Fruit fly (Drosophila melanogaster) whole organism, embryonic: ENCODE results near the gene Nf1.
A peak's percentile ranks its signal among the peaks of the same experiment; 100 is the strongest.

ENCODE experiments used
- B-H1 ChIP-seq: fragments of 200-800 bp; sonication (Bioruptor generic); IDR thresholded peaks from 3 replicates; pipeline ENCODE4 v1.3.6; 2022; ENCODE audit warnings: missing biosample characterization, missing genetic modification characterization
- B-H2 ChIP-seq: fragments of 200-800 bp; sonication (Bioruptor generic); optimal IDR thresholded peaks from 2 replicates; lab custom pipeline; 2018; ENCODE audit warnings: missing biosample characterization, mild to moderate bottlenecking, missing genetic modification characterization
- CG10267 ChIP-seq: fragments of 200-800 bp; sonication (Bioruptor generic); optimal IDR thresholded peaks from 2 replicates; lab custom pipeline; 2018; ENCODE audit warnings: missing biosample characterization, mild to moderate bottlenecking, missing genetic modification characterization, moderate library complexity
- CG10366 ChIP-seq: fragments of 200-800 bp; sonication (Bioruptor generic); IDR thresholded peaks from 2 replicates; pipeline ENCODE4 v1.3.6; 2022; ENCODE audit warnings: missing biosample characterization, missing genetic modification characterization
- CG11085 ChIP-seq: fragments of 200-800 bp; sonication (Bioruptor generic); IDR thresholded peaks from 2 replicates; pipeline ENCODE4 v1.3.6; 2022; ENCODE audit warnings: missing biosample characterization, missing genetic modification characterization
- CG11456 ChIP-seq: fragments of 200-800 bp; sonication (Bioruptor generic); IDR thresholded peaks from 3 replicates; pipeline ENCODE4 v1.3.6; 2022; ENCODE audit warnings: missing biosample characterization, missing genetic modification characterization
- CG11560 ChIP-seq: fragments of 200-800 bp; sonication (Bioruptor generic); IDR thresholded peaks from 3 replicates; pipeline ENCODE4 v1.3.6; 2022; ENCODE audit warnings: missing biosample characterization, missing genetic modification characterization
- CG12236 ChIP-seq: fragments of 200-800 bp; sonication (Bioruptor generic); optimal IDR thresholded peaks from 2 replicates; lab custom pipeline; 2016; ENCODE audit warnings: missing biosample characterization, missing genetic modification characterization
- CG12942 ChIP-seq: fragments of 200-800 bp; sonication (Bioruptor generic); optimal IDR thresholded peaks from 3 replicates; lab custom pipeline; 2016; ENCODE audit warnings: missing biosample characterization, missing genetic modification characterization
- CG15269 ChIP-seq: fragments of 200-800 bp; sonication (Bioruptor generic); optimal IDR thresholded peaks from 2 replicates; lab custom pipeline; 2018; ENCODE audit warnings: missing biosample characterization, mild to moderate bottlenecking, missing genetic modification characterization, moderate library complexity
- CG17568 ChIP-seq: fragments of 200-800 bp; sonication (Bioruptor generic); optimal IDR thresholded peaks from 2 replicates; lab custom pipeline; 2018; ENCODE audit warnings: missing biosample characterization, mild to moderate bottlenecking, missing genetic modification characterization, moderate library complexity
- CG18476 ChIP-seq: fragments of 200-800 bp; sonication (Bioruptor generic); optimal IDR thresholded peaks from 2 replicates; lab custom pipeline; 2016; ENCODE audit warnings: missing biosample characterization, mild to moderate bottlenecking, missing genetic modification characterization
- CG2875 ChIP-seq: fragments of 200-800 bp; sonication (Bioruptor generic); optimal IDR thresholded peaks from 2 replicates; lab custom pipeline; 2017; ENCODE audit warnings: missing biosample characterization, mild to moderate bottlenecking, missing genetic modification characterization, missing genetic modification reagents
- CG30403 ChIP-seq: fragments of 200-800 bp; sonication (Bioruptor generic); optimal IDR thresholded peaks from 3 replicates; lab custom pipeline; 2016; ENCODE audit warnings: missing biosample characterization, missing genetic modification characterization
- CG31441 ChIP-seq: fragments of 200-800 bp; sonication (Bioruptor generic); IDR thresholded peaks from 2 replicates; pipeline ENCODE4 v1.3.6; 2022; ENCODE audit warnings: missing biosample characterization, missing genetic modification characterization
- CG3995 ChIP-seq: fragments of 200-800 bp; sonication (Bioruptor generic); optimal IDR thresholded peaks from 3 replicates; lab custom pipeline; 2016; ENCODE audit warnings: missing biosample characterization, missing genetic modification characterization
- CG4328 ChIP-seq: fragments of 200-800 bp; sonication (Bioruptor generic); optimal IDR thresholded peaks from 3 replicates; lab custom pipeline; 2017; ENCODE audit warnings: missing biosample characterization, missing genetic modification reagents, missing genetic modification characterization
- CG4404 ChIP-seq: fragments of 200-800 bp; sonication (Bioruptor generic); IDR thresholded peaks from 2 replicates; pipeline ENCODE4 v1.3.6; 2022; ENCODE audit warnings: missing biosample characterization, missing genetic modification characterization
- CG6689 ChIP-seq: fragments of 200-800 bp; sonication (Bioruptor generic); IDR thresholded peaks from 2 replicates; pipeline ENCODE4 v1.3.6; 2022; ENCODE audit warnings: missing biosample characterization, missing genetic modification characterization
- CG6791 ChIP-seq: fragments of 200-800 bp; sonication (Bioruptor generic); IDR thresholded peaks from 3 replicates; pipeline ENCODE4 v1.3.6; 2022; ENCODE audit warnings: missing biosample characterization, missing genetic modification characterization; ENCODE audit not compliant: partially characterized antibody
- CG8478 ChIP-seq: fragments of >200 bp; optimal IDR thresholded peaks from 2 replicates; lab custom pipeline; 2018
- Camta ChIP-seq: fragments of 200-800 bp; sonication (Bioruptor generic); optimal IDR thresholded peaks from 2 replicates; lab custom pipeline; 2016; ENCODE audit warnings: missing biosample characterization, missing genetic modification characterization
- Chrac-16 ChIP-seq: fragments of 200-800 bp; sonication (Bioruptor generic); optimal IDR thresholded peaks from 3 replicates; lab custom pipeline; 2016; ENCODE audit warnings: missing biosample characterization, missing genetic modification characterization
- Doc2 ChIP-seq: fragments of 200-800 bp; sonication (Bioruptor generic); IDR thresholded peaks from 2 replicates; pipeline ENCODE4 v1.3.6; 2022; ENCODE audit warnings: missing biosample characterization, missing genetic modification characterization
- Fer1 ChIP-seq: fragments of 200-800 bp; sonication (Bioruptor generic); optimal IDR thresholded peaks from 2 replicates; lab custom pipeline; 2017; ENCODE audit warnings: missing biosample characterization, mild to moderate bottlenecking, missing genetic modification characterization
- HLH3B ChIP-seq: fragments of 200-800 bp; sonication (Bioruptor generic); IDR thresholded peaks from 2 replicates; pipeline ENCODE4 v1.3.6; 2022; ENCODE audit warnings: missing biosample characterization, missing genetic modification characterization
- Hr51 ChIP-seq, 2 experiments: fragments of 200-800 bp; sonication (Bioruptor generic); optimal IDR thresholded peaks; 2 replicates in 1 of 2; 3 replicates in 1 of 2; lab custom pipeline; 2016 to 2018; ENCODE audit warnings: missing biosample characterization in 2 of 2, missing genetic modification characterization in 2 of 2, mild to moderate bottlenecking in 1 of 2, moderate library complexity in 1 of 2
- NFAT ChIP-seq: fragments of 200-800 bp; sonication (Bioruptor generic); IDR thresholded peaks from 2 replicates; pipeline ENCODE4 v1.3.6; 2022; ENCODE audit warnings: missing biosample characterization, missing genetic modification characterization
- Trl ChIP-seq, 3 experiments: fragments of >200 bp in 2 of 3; fragments of 200-800 bp in 1 of 3; sonication (Bioruptor generic) in 1 of 3; optimal IDR thresholded peaks; 2 replicates in 1 of 3; 3 replicates in 2 of 3; lab custom pipeline; 2016 to 2017; ENCODE audit warnings: missing biosample characterization in 1 of 3, missing genetic modification characterization in 1 of 3
- ab ChIP-seq: fragments of 200-800 bp; sonication (Bioruptor generic); optimal IDR thresholded peaks from 2 replicates; lab custom pipeline; 2016; ENCODE audit warnings: missing biosample characterization, missing genetic modification characterization
- bab2 ChIP-seq: fragments of 200-800 bp; sonication (Bioruptor generic); optimal IDR thresholded peaks from 2 replicates; lab custom pipeline; 2016; ENCODE audit warnings: missing biosample characterization, missing genetic modification characterization
- bsh ChIP-seq, 2 experiments: fragments of 200-800 bp; sonication (Bioruptor generic); optimal IDR thresholded peaks; 2 replicates each; lab custom pipeline; 2017 to 2018; ENCODE audit warnings: mild to moderate bottlenecking in 2 of 2, missing biosample characterization in 2 of 2, missing genetic modification characterization in 2 of 2, moderate library complexity in 1 of 2
- cato ChIP-seq: fragments of 200-800 bp; sonication (Bioruptor generic); optimal IDR thresholded peaks from 2 replicates; lab custom pipeline; 2016; ENCODE audit warnings: missing biosample characterization, missing genetic modification characterization, borderline replicate concordance
- da ChIP-seq: fragments of 200-800 bp; sonication (Bioruptor generic); optimal IDR thresholded peaks from 2 replicates; lab custom pipeline; 2016; ENCODE audit warnings: missing biosample characterization, missing genetic modification characterization
- danr ChIP-seq: fragments of 200-800 bp; sonication (Bioruptor generic); IDR thresholded peaks from 2 replicates; pipeline ENCODE4 v1.3.6; 2022; ENCODE audit warnings: missing biosample characterization, missing genetic modification characterization
- fd102C ChIP-seq: fragments of 200-800 bp; sonication (Bioruptor generic); optimal IDR thresholded peaks from 2 replicates; lab custom pipeline; 2018; ENCODE audit warnings: missing biosample characterization, mild to moderate bottlenecking, missing genetic modification characterization, moderate library complexity
- ftz-f1 ChIP-seq: fragments of 200-800 bp; sonication (Bioruptor generic); optimal IDR thresholded peaks from 2 replicates; lab custom pipeline; 2016; ENCODE audit warnings: missing biosample characterization, missing genetic modification characterization
- grau ChIP-seq: fragments of 200-800 bp; optimal IDR thresholded peaks from 3 replicates; lab custom pipeline; 2019; ENCODE audit warnings: missing biosample characterization, mild to moderate bottlenecking, missing genetic modification characterization, moderate library complexity
- grn ChIP-seq: fragments of 200-800 bp; sonication (Bioruptor generic); optimal IDR thresholded peaks from 3 replicates; lab custom pipeline; 2017; ENCODE audit warnings: missing biosample characterization, missing genetic modification characterization
- klu ChIP-seq: fragments of 200-800 bp; sonication (Bioruptor generic); IDR thresholded peaks from 2 replicates; pipeline ENCODE4 v1.3.6; 2022; ENCODE audit warnings: missing biosample characterization, missing genetic modification characterization
- nom ChIP-seq: fragments of 200-800 bp; sonication (Bioruptor generic); optimal IDR thresholded peaks from 2 replicates; lab custom pipeline; 2017; ENCODE audit warnings: missing biosample characterization, missing genetic modification characterization, mild to moderate bottlenecking, moderate library complexity, missing genetic modification reagents
- pfk ChIP-seq: fragments of 200-800 bp; sonication (Bioruptor generic); optimal IDR thresholded peaks from 2 replicates; lab custom pipeline; 2018; ENCODE audit warnings: missing biosample characterization, mild to moderate bottlenecking, missing genetic modification characterization, moderate library complexity
- sc ChIP-seq, 3 experiments: fragments of >200 bp in 2 of 3; fragments of 200-800 bp in 1 of 3; sonication (Bioruptor generic) in 1 of 3; optimal IDR thresholded peaks; 2 replicates in 2 of 3; 3 replicates in 1 of 3; lab custom pipeline; 2017; ENCODE audit warnings: mild to moderate bottlenecking in 1 of 3, missing biosample characterization in 1 of 3, missing genetic modification characterization in 1 of 3, missing genetic modification reagents in 1 of 3
- sob ChIP-seq: fragments of 200-800 bp; sonication (Bioruptor generic); IDR thresholded peaks from 2 replicates; pipeline ENCODE4 v1.3.6; 2022; ENCODE audit warnings: missing biosample characterization, missing genetic modification characterization
- sqz ChIP-seq: fragments of 200-800 bp; sonication (Bioruptor generic); optimal IDR thresholded peaks from 3 replicates; lab custom pipeline; 2018; ENCODE audit warnings: missing biosample characterization, mild to moderate bottlenecking, missing genetic modification characterization
- tll ChIP-seq, 2 experiments: fragments of 200-800 bp in 1 of 2; fragments of >200 bp in 1 of 2; sonication (Bioruptor generic) in 1 of 2; optimal IDR thresholded peaks; 2 replicates each; lab custom pipeline; 2017 to 2019; ENCODE audit warnings: missing biosample characterization in 2 of 2, missing genetic modification characterization in 2 of 2, mild to moderate bottlenecking in 1 of 2, moderate library complexity in 1 of 2
- tx ChIP-seq: fragments of 200-800 bp; sonication (Bioruptor generic); optimal IDR thresholded peaks from 2 replicates; lab custom pipeline; 2016; ENCODE audit warnings: missing biosample characterization, missing genetic modification characterization
- usp ChIP-seq: fragments of >200 bp; optimal IDR thresholded peaks from 2 replicates; lab custom pipeline; 2017; ENCODE audit warnings: missing biosample characterization, missing genetic modification characterization

The Nf1 gene

DNA sequence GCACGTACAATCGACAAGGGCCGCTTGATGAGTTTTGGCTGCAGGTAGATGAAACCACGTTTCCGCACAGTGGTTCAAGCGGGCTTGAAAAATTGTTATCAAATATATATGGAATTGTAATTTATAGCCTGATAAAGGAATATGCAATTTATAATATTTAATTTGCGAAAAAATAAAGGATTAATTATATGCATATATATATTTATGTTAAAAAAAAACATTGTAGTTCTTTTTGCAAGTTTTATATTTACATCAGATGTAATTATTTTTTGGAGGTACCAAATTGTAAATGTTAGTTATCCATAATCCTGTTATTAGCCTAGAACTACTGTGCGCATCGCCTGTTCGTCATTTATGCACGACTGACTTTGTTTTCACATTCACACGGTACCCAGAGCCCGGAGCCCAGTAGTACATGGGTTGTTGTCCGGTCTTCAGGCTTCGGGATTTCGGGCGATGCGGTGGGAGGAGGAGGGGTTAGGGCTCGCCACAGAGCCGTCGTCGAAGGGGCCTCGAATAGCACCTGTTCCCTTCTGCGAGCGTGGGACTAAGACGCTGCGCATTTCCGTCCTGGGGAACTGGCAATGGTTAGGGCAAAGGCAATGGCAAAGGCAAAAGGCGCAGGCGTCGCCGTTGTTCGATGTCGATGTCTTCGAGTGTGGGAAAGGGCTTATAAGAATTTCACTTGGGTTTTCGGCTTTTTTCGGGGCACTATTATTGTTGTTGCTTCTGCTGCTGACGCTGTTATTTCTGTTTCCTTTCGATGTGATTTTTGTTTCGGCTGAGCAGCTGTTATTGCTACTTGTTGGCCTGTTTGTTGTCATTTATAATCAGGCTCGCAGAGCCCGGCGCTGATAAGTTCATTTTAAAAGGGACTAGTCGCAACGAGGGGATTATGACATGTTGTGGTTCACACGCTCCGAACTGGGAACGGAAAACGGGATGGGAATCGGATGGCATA lies 35.2 kb downstream of the Nf1 start (continued):
- TF ChIP-seq CG6689 (GFP tag; lab: Robert Waterston, UW): peak; percentile 87
- TF ChIP-seq klu (GFP tag; lab: Robert Waterston, UW): no peak; the same call in 1 of the 2 replicates
- TF ChIP-seq CG11085 (GFP tag; lab: Robert Waterston, UW): no peak
- no peak for TF ChIP-seq grn
- peak; percentile 24 for TF ChIP-seq Fer1 (GFP tag; lab: Kevin White, UChicago)
- no peak for TF ChIP-seq pfk (GFP tag; lab: Kevin White, UChicago)
- peak; percentile 34 for TF ChIP-seq CG10366 (GFP tag; lab: Robert Waterston, UW)
- peak in 1 of 2 experiments; percentile 84 for TF ChIP-seq Hr51 (GFP tag; optimal IDR thresholded peaks at IDR 0.05; lab: Kevin White, UChicago)
- TF ChIP-seq ftz-f1 (GFP tag; lab: Kevin White, UChicago): no peak
- peak; percentile 37; the same call in 1 of the 2 replicates for TF ChIP-seq danr
- TF ChIP-seq CG17568 (GFP tag; lab: Kevin White, UChicago): peak; percentile 35
- peak; percentile 86 for TF ChIP-seq fd102C (GFP tag; lab: Kevin White, UChicago)
- peak; percentile 30; the same call in 1 of the 3 replicates for TF ChIP-seq B-H1
- no peak for TF ChIP-seq CG11456
- peak; percentile 16 for TF ChIP-seq bab2 (GFP tag; lab: Kevin White, UChicago)
- peak; percentile 75 for TF ChIP-seq CG15269 (tag; lab: Kevin White, UChicago)
- peak; percentile 76 for TF ChIP-seq Chrac-16
- TF ChIP-seq CG31441: peak; percentile 96
- TF ChIP-seq CG6791 (GFP tag; lab: Robert Waterston, UW): no peak
- no peak for TF ChIP-seq Trl (optimal IDR thresholded peaks at IDR 0.05; lab: Kevin White, UChicago)
- peak; percentile 13 for TF ChIP-seq Trl (GFP tag; optimal IDR thresholded peaks at IDR 0.05; lab: Kevin White, UChicago)
- peak; percentile 88 to 89 for TF ChIP-seq bsh (GFP tag; optimal IDR thresholded peaks at IDR 0.05; lab: Kevin White, UChicago)
- TF ChIP-seq cato (GFP tag; lab: Kevin White, UChicago): peak; percentile 75
- TF ChIP-seq da (GFP tag; lab: Kevin White, UChicago): peak; percentile 3
- no peak for TF ChIP-seq CG12236 (GFP tag; lab: Kevin White, UChicago)
- peak; percentile 58 for TF ChIP-seq HLH3B
- TF ChIP-seq CG30403 (GFP tag; lab: Kevin White, UChicago): peak; percentile 80
- peak; percentile 53 for TF ChIP-seq CG4328
- no peak for TF ChIP-seq CG8478 (lab: Kevin White, UChicago)
- no peak for TF ChIP-seq B-H2
- TF ChIP-seq usp (GFP tag; lab: Kevin White, UChicago): no peak
- TF ChIP-seq CG18476: peak; percentile 88
- peak; percentile 94 for TF ChIP-seq CG4404 (GFP tag; lab: Robert Waterston, UW)
- peak; percentile 86 for TF ChIP-seq CG2875 (GFP tag; lab: Kevin White, UChicago)
- TF ChIP-seq NFAT: no peak
- TF ChIP-seq CG10267 (tag; lab: Kevin White, UChicago): peak; percentile 93
- no peak for TF ChIP-seq sob (GFP tag; lab: Robert Waterston, UW)
- TF ChIP-seq Camta (GFP tag; lab: Kevin White, UChicago): no peak
- peak; percentile 47 for TF ChIP-seq CG12942 (GFP tag; lab: Kevin White, UChicago)
- peak in 1 of 2 experiments; percentile 91 for TF ChIP-seq tll (GFP tag; optimal IDR thresholded peaks at IDR 0.05; lab: Kevin White, UChicago)
- TF ChIP-seq Doc2 (GFP tag; lab: Robert Waterston, UW): no peak
- peak; percentile 86 for TF ChIP-seq nom
- peak; percentile 82 for TF ChIP-seq grau (tag; lab: Kevin White, UChicago)
- TF ChIP-seq sqz (GFP tag; lab: Kevin White, UChicago): peak; percentile 86
- no peak for TF ChIP-seq CG11560 (tag; lab: Robert Waterston, UW)
- no peak for TF ChIP-seq CG3995
- TF ChIP-seq ab (GFP tag; lab: Kevin White, UChicago): no peak
- TF ChIP-seq tx: no peak
- no peak for TF ChIP-seq sc (optimal IDR thresholded peaks at IDR 0.05; lab: Kevin White, UChicago)
- peak; percentile 76 for TF ChIP-seq sc (GFP tag; optimal IDR thresholded peaks at IDR 0.05; lab: Kevin White, UChicago)
